Worm (Caenorhabditis elegans) whole organism, young adult: ENCODE measurements around the gene B0244.4.
A peak's percentile ranks its signal among the peaks of the same experiment; 100 is the strongest.

Experiments used
- B0261.1 ChIP-seq: sonication (generic microtip); optimal IDR thresholded peaks from 2 replicates; lab custom pipeline; 2016; ENCODE audit warnings: mild to moderate bottlenecking, missing genetic modification characterization, moderate library complexity, missing compliant biosample characterization
- F23B12.7 ChIP-seq: sonication (generic microtip); optimal IDR thresholded peaks from 2 replicates; lab custom pipeline; 2017; ENCODE audit warnings: missing genetic modification characterization, mild to moderate bottlenecking, missing compliant biosample characterization, antibody characterized with exemption, moderate library complexity; ENCODE audit not compliant: insufficient read depth
- F49E8.2 ChIP-seq: sonication (generic microtip); optimal IDR thresholded peaks from 3 replicates; lab custom pipeline; 2017; ENCODE audit warnings: missing genetic modification characterization, mild to moderate bottlenecking, missing compliant biosample characterization, antibody characterized with exemption, moderate library complexity; ENCODE audit not compliant: insufficient read depth
- F57C9.4 ChIP-seq: sonication (generic microtip); optimal IDR thresholded peaks from 2 replicates; lab custom pipeline; 2017; ENCODE audit warnings: mild to moderate bottlenecking, missing genetic modification characterization, missing compliant biosample characterization
- T07F8.4 ChIP-seq: sonication (generic microtip); optimal IDR thresholded peaks from 2 replicates; lab custom pipeline; 2016; ENCODE audit warnings: mild to moderate bottlenecking, missing genetic modification characterization, moderate library complexity, missing compliant biosample characterization
- Y95B8A.8 ChIP-seq: fragments of 200-800 bp; sonication (Bioruptor generic); IDR thresholded peaks from 2 replicates; pipeline ENCODE4 v1.3.6; 2022; ENCODE audit warnings: missing genetic modification reagents, missing genetic modification characterization, missing compliant biosample characterization
- ZK185.1 ChIP-seq: sonication (generic microtip); optimal IDR thresholded peaks from 2 replicates; lab custom pipeline; 2016; ENCODE audit warnings: mild to moderate bottlenecking, missing genetic modification characterization, missing compliant biosample characterization; ENCODE audit not compliant: poor library complexity, severe bottlenecking
- aptf-2 ChIP-seq: fragments of 200-800 bp; sonication (Bioruptor generic); conservative IDR thresholded peaks from 2 replicates; pipeline ENCODE4 v1.3.6; 2022; ENCODE audit warnings: missing genetic modification reagents, missing genetic modification characterization, missing compliant biosample characterization
- atf-7 ChIP-seq: sonication (generic microtip); optimal IDR thresholded peaks from 2 replicates; lab custom pipeline; 2017; ENCODE audit warnings: mild to moderate bottlenecking, missing genetic modification characterization, missing compliant biosample characterization
- attf-5 ChIP-seq: fragments of 200-800 bp; sonication (Bioruptor generic); optimal IDR thresholded peaks from 2 replicates; lab custom pipeline; 2018; ENCODE audit warnings: mild to moderate bottlenecking, missing genetic modification characterization, missing compliant biosample characterization
- attf-6 ChIP-seq: fragments of 200-800 bp; sonication (Bioruptor generic); IDR thresholded peaks from 2 replicates; pipeline ENCODE4 v1.3.6; 2022; ENCODE audit warnings: missing genetic modification reagents, missing genetic modification characterization, missing compliant biosample characterization
- bed-1 ChIP-seq: fragments of 200-800 bp; sonication (Bioruptor generic); IDR thresholded peaks from 2 replicates; pipeline ENCODE4 v1.3.6; 2022; ENCODE audit warnings: missing genetic modification reagents, missing genetic modification characterization, missing compliant biosample characterization
- ccch-3 ChIP-seq: fragments of 200-800 bp; sonication (Bioruptor generic); optimal IDR thresholded peaks from 2 replicates; lab custom pipeline; 2018; ENCODE audit warnings: mild to moderate bottlenecking, missing genetic modification characterization, missing compliant biosample characterization
- cebp-2 ChIP-seq: fragments of 200-800 bp; sonication (Bioruptor generic); IDR thresholded peaks from 2 replicates; pipeline ENCODE4 v1.3.6; 2022; ENCODE audit warnings: missing genetic modification characterization, missing compliant biosample characterization
- ceh-100 ChIP-seq: fragments of 200-800 bp; sonication (Bioruptor generic); IDR thresholded peaks from 2 replicates; pipeline ENCODE4 v1.3.6; 2022; ENCODE audit warnings: missing genetic modification reagents, missing genetic modification characterization, missing compliant biosample characterization
- ceh-27 ChIP-seq: fragments of 200-800 bp; sonication (Bioruptor generic); optimal IDR thresholded peaks from 2 replicates; lab custom pipeline; 2018; ENCODE audit warnings: mild to moderate bottlenecking, missing genetic modification characterization, moderate library complexity, missing compliant biosample characterization
- chd-7 ChIP-seq: sonication (generic microtip); optimal IDR thresholded peaks from 2 replicates; lab custom pipeline; 2016; ENCODE audit warnings: mild to moderate bottlenecking, missing genetic modification characterization, moderate library complexity, missing compliant biosample characterization
- dox-1 ChIP-seq: fragments of 200-800 bp; sonication (Bioruptor generic); IDR thresholded peaks from 2 replicates; pipeline ENCODE4 v1.3.6; 2022; ENCODE audit warnings: missing genetic modification reagents, missing genetic modification characterization, missing compliant biosample characterization
- efl-1 ChIP-seq: fragments of 150-350 bp; optimal IDR thresholded peaks from 2 replicates; lab custom pipeline; 2014; ENCODE audit warnings: missing biosample characterization, missing genetic modification reagents, missing genetic modification characterization
- egl-44 ChIP-seq: fragments of 200-800 bp; sonication (Bioruptor generic); IDR thresholded peaks from 2 replicates; pipeline ENCODE4 v1.3.6; 2022; ENCODE audit warnings: missing genetic modification reagents, missing genetic modification characterization, missing compliant biosample characterization
- egrh-3 ChIP-seq: fragments of 200-800 bp; sonication (Bioruptor generic); IDR thresholded peaks from 2 replicates; pipeline ENCODE4 v1.3.6; 2022; ENCODE audit warnings: missing genetic modification reagents, missing genetic modification characterization, missing compliant biosample characterization
- ekl-4 ChIP-seq: fragments of 200-800 bp; sonication (Bioruptor generic); IDR thresholded peaks from 2 replicates; pipeline ENCODE4 v1.3.6; 2022; ENCODE audit warnings: missing genetic modification reagents, missing genetic modification characterization, missing compliant biosample characterization
- fkh-3 ChIP-seq: sonication (generic microtip); optimal IDR thresholded peaks from 2 replicates; lab custom pipeline; 2016; ENCODE audit warnings: mild to moderate bottlenecking, missing genetic modification characterization, missing compliant biosample characterization
- hlh-26 ChIP-seq: fragments of 200-800 bp; sonication (Bioruptor generic); conservative IDR thresholded peaks from 2 replicates; pipeline ENCODE4 v1.3.6; 2022; ENCODE audit warnings: missing genetic modification reagents, missing genetic modification characterization, missing compliant biosample characterization
- hmg-1.2 ChIP-seq: fragments of 200-800 bp; sonication (Bioruptor generic); IDR thresholded peaks from 2 replicates; pipeline ENCODE4 v1.3.6; 2022; ENCODE audit warnings: missing genetic modification reagents, missing genetic modification characterization, missing compliant biosample characterization
- hrde-1 ChIP-seq: sonication (generic microtip); optimal IDR thresholded peaks from 2 replicates; lab custom pipeline; 2016; ENCODE audit warnings: missing genetic modification characterization, mild to moderate bottlenecking, missing compliant biosample characterization, moderate library complexity, missing genotype, missing genetic modification reagents, borderline replicate concordance
- hsf-1 ChIP-seq: fragments of 200-800 bp; sonication (Bioruptor generic); IDR thresholded peaks from 2 replicates; pipeline ENCODE4 v1.3.6; 2022; ENCODE audit warnings: missing genetic modification reagents, missing genetic modification characterization, missing compliant biosample characterization
- let-607 ChIP-seq, 2 experiments: fragments of 200-800 bp in 1 of 2; sonication (Bioruptor generic) in 1 of 2; sonication (generic microtip) in 1 of 2; optimal IDR thresholded peaks; 2 replicates each; lab custom pipeline; 2016 to 2018; ENCODE audit warnings: mild to moderate bottlenecking in 2 of 2, missing compliant biosample characterization in 2 of 2, missing genetic modification characterization in 2 of 2, moderate library complexity in 2 of 2, missing genotype in 1 of 2
- lin-35 ChIP-seq, 3 experiments: fragments of 150-350 bp in 2 of 3; sonication (generic microtip) in 1 of 3; optimal IDR thresholded peaks; 2 replicates each; lab custom pipeline; 2014 to 2018; ENCODE audit warnings: missing biosample characterization in 3 of 3, missing genetic modification characterization in 3 of 3, missing genetic modification reagents in 3 of 3
- lsy-27 ChIP-seq: sonication (generic microtip); optimal IDR thresholded peaks from 2 replicates; lab custom pipeline; 2017; ENCODE audit warnings: missing genetic modification characterization, mild to moderate bottlenecking, missing compliant biosample characterization, antibody characterized with exemption, missing genotype, borderline replicate concordance; ENCODE audit not compliant: insufficient read depth
- madf-6 ChIP-seq: fragments of 200-800 bp; sonication (Bioruptor generic); IDR thresholded peaks from 2 replicates; pipeline ENCODE4 v1.3.6; 2022; ENCODE audit warnings: missing genetic modification reagents, missing genetic modification characterization, missing compliant biosample characterization
- madf-8 ChIP-seq: fragments of 200-800 bp; sonication (Bioruptor generic); conservative IDR thresholded peaks from 2 replicates; pipeline ENCODE4 v1.3.6; 2022; ENCODE audit warnings: missing genetic modification reagents, missing genetic modification characterization, missing compliant biosample characterization
- mcd-1 ChIP-seq: fragments of 200-800 bp; sonication (Bioruptor generic); IDR thresholded peaks from 2 replicates; pipeline ENCODE4 v1.3.6; 2022; ENCODE audit warnings: missing genetic modification reagents, missing genetic modification characterization, missing compliant biosample characterization
- mel-28 ChIP-seq: sonication (generic microtip); optimal IDR thresholded peaks from 2 replicates; lab custom pipeline; 2016; ENCODE audit warnings: borderline replicate concordance, mild to moderate bottlenecking, missing genetic modification characterization, missing compliant biosample characterization
- nfyb-1 ChIP-seq: fragments of 200-800 bp; sonication (Bioruptor generic); IDR thresholded peaks from 2 replicates; pipeline ENCODE4 v1.3.6; 2022; ENCODE audit warnings: missing genetic modification reagents, missing genetic modification characterization, missing compliant biosample characterization
- nhr-179 ChIP-seq: sonication (generic microtip); optimal IDR thresholded peaks from 2 replicates; lab custom pipeline; 2016; ENCODE audit warnings: mild to moderate bottlenecking, missing genetic modification characterization, missing compliant biosample characterization
- sdz-38 ChIP-seq: sonication (generic microtip); optimal IDR thresholded peaks from 2 replicates; lab custom pipeline; 2016; ENCODE audit warnings: missing genotype, missing genetic modification characterization, missing compliant biosample characterization
- snpc-1.1 ChIP-seq: sonication (generic microtip); optimal IDR thresholded peaks from 2 replicates; lab custom pipeline; 2017; ENCODE audit warnings: missing genetic modification characterization, mild to moderate bottlenecking, missing compliant biosample characterization, antibody characterized with exemption, moderate library complexity, missing genotype, missing genetic modification reagents; ENCODE audit not compliant: insufficient read depth
- snpc-1.3 ChIP-seq: sonication (generic microtip); optimal IDR thresholded peaks from 2 replicates; lab custom pipeline; 2017; ENCODE audit warnings: missing genetic modification characterization, mild to moderate bottlenecking, missing compliant biosample characterization, antibody characterized with exemption, moderate library complexity, missing genotype, missing genetic modification reagents; ENCODE audit not compliant: insufficient read depth
- snpc-3.4 ChIP-seq: sonication (generic microtip); optimal IDR thresholded peaks from 2 replicates; lab custom pipeline; 2017; ENCODE audit warnings: missing genetic modification characterization, mild to moderate bottlenecking, missing compliant biosample characterization, antibody characterized with exemption, moderate library complexity, missing genotype, missing genetic modification reagents
- sptf-2 ChIP-seq: fragments of 200-800 bp; sonication (Bioruptor generic); optimal IDR thresholded peaks from 2 replicates; lab custom pipeline; 2018; ENCODE audit warnings: mild to moderate bottlenecking, missing genetic modification characterization, missing compliant biosample characterization
- tbx-9 ChIP-seq: sonication (generic microtip); optimal IDR thresholded peaks from 2 replicates; lab custom pipeline; 2016; ENCODE audit warnings: borderline replicate concordance, missing genetic modification characterization, inconsistent platforms, missing compliant biosample characterization
- unc-62 ChIP-seq: fragments of 150-350 bp; optimal IDR thresholded peaks from 2 replicates; lab custom pipeline; 2014; ENCODE audit warnings: missing biosample characterization, missing genetic modification reagents, missing genetic modification characterization
- zfh-2 ChIP-seq: fragments of 200-800 bp; sonication (Bioruptor generic); conservative IDR thresholded peaks from 2 replicates; pipeline ENCODE4 v1.3.6; 2022; ENCODE audit warnings: missing genetic modification reagents, missing genetic modification characterization, missing compliant biosample characterization
- ztf-28 ChIP-seq: fragments of 200-800 bp; sonication (Bioruptor generic); IDR thresholded peaks from 2 replicates; pipeline ENCODE4 v1.3.6; 2022; ENCODE audit warnings: missing genetic modification reagents, missing genetic modification characterization, missing compliant biosample characterization
- ztf-3 ChIP-seq: fragments of 200-800 bp; sonication (Bioruptor generic); optimal IDR thresholded peaks from 2 replicates; lab custom pipeline; 2018; ENCODE audit warnings: mild to moderate bottlenecking, missing genetic modification characterization, missing compliant biosample characterization
- ztf-6 ChIP-seq: fragments of 200-800 bp; sonication (Bioruptor generic); IDR thresholded peaks from 2 replicates; pipeline ENCODE4 v1.3.6; 2022; ENCODE audit warnings: missing genetic modification reagents, missing genetic modification characterization, missing compliant biosample characterization

Gene B0244.4

DNA sequence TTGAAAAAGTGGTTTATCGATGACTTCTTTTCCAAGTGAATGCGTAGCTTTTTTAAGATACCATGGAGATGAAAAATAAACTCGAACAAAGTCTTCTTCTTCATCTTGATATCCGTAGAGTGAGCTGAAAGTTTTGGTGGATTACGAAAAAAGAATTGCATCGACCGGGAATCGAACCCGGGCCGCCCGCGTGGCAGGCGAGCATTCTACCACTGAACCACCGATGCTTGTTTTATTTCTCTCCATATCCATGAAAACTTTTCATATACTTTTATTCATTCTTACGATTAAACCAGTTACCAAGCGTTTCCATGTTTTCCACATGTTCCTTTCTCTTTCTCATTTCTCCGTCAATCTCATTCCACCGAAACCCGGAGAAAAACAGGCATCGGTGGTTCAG, 34.8 kb downstream of the B0244.4 start (continued):
- TF ChIP-seq hmg-1.2 (GFP tag; lab: Robert Waterston, UW) (peak; percentile 28; the same call in 1 of the 2 replicates), T07F8.4 (tag; lab: Kevin White, UChicago) (no peak), atf-7 (tag; lab: Kevin White, UChicago) (no peak), F49E8.2 (tag; lab: Kevin White, UChicago) (peak; percentile 38), hsf-1 (GFP tag; lab: Robert Waterston, UW) (peak; percentile 32; the same call in 1 of the 2 replicates), zfh-2 (GFP tag; lab: Robert Waterston, UW) (0 out of 2 replicates have a peak, but pooled peaks have one; percentile 14), snpc-1.1 (tag; lab: Kevin White, UChicago) (no peak), F23B12.7 (tag; lab: Kevin White, UChicago) (no peak), ceh-100 (GFP tag; lab: Robert Waterston, UW) (no peak), F57C9.4 (tag; lab: Kevin White, UChicago) (no peak), ceh-27 (no peak), snpc-3.4 (no peak), madf-6 (GFP tag; lab: Robert Waterston, UW) (peak; percentile 46; the same call in 1 of the 2 replicates), lsy-27 (tag; lab: Kevin White, UChicago) (no peak), ztf-6 (GFP tag; lab: Robert Waterston, UW) (no peak), ztf-3 (GFP tag; lab: Kevin White, UChicago) (no peak), tbx-9 (tag; lab: Kevin White, UChicago) (no peak), efl-1 (GFP tag; lab: Kevin White, UChicago) (no peak), fkh-3 (no peak), mcd-1 (GFP tag; lab: Robert Waterston, UW) (no peak), nfyb-1 (GFP tag; lab: Robert Waterston, UW) (no peak), ztf-28 (GFP tag; lab: Robert Waterston, UW) (no peak), chd-7 (no peak), B0261.1 (tag; lab: Kevin White, UChicago) (peak; percentile 62), let-607 (tag; optimal IDR thresholded peaks at IDR 0.05; lab: Kevin White, UChicago) (no peak), sdz-38 (tag; lab: Kevin White, UChicago) (no peak), dox-1 (no peak), unc-62 (GFP tag; lab: Kevin White, UChicago) (no peak), attf-6 (GFP tag; lab: Robert Waterston, UW) (no peak), sptf-2 (GFP tag; lab: Kevin White, UChicago) (no peak), cebp-2 (GFP tag; lab: Robert Waterston, UW) (no peak), snpc-1.3 (tag; lab: Kevin White, UChicago) (no peak), attf-5 (GFP tag; lab: Kevin White, UChicago) (no peak), aptf-2 (GFP tag; lab: Robert Waterston, UW) (no peak), egrh-3 (GFP tag; lab: Robert Waterston, UW) (no peak), lin-35 (GFP tag; optimal IDR thresholded peaks at IDR 0.05; lab: Kevin White, UChicago) (no peak), egl-44 (no peak), bed-1 (GFP tag; lab: Robert Waterston, UW) (no peak), hlh-26 (GFP tag; lab: Robert Waterston, UW) (no peak), nhr-179 (tag; lab: Kevin White, UChicago) (no peak), Y95B8A.8 (GFP tag; lab: Robert Waterston, UW) (no peak), madf-8 (GFP tag; lab: Robert Waterston, UW) (no peak), ZK185.1 (tag; lab: Kevin White, UChicago) (no peak), hrde-1 (no peak), ccch-3 (GFP tag; lab: Kevin White, UChicago) (no peak), ekl-4 (no peak), mel-28 (tag; lab: Kevin White, UChicago) (no peak)
